Worm (Caenorhabditis elegans): ENCODE data around the gene EEED8.14.

DNA sequence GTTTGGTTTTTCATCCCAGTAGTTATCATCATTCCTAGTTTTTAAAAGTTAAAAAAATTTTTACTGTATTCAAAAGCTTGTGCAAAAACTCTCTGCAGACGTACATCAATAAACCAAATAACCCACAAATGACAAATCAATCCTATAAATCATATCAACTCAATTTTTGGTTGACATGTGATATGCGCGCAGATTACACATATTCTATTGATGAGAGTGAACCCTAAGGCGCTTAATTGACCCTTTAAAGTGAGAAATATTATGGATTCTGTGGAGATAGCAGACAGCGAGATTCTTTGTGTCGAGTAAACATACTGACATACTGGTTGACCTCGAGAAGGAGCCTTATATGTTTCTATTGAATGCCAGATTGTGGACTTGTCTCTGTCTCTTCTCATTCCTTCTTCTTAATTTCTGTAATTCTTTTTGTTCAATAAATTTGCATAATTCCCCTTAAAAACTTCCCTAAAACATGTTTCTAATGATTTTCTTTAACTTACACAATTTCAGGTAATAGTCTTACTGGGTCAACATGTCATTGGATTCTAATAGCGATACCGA is 2.4 kb upstream of the EEED8.14 start, which contains the start of gene EEED8.2:
- TF ChIP-seq eyg-1 (tag; optimal IDR thresholded peaks at IDR 0.05) = no peak
- TF ChIP-seq madf-2 (tag; optimal IDR thresholded peaks at IDR 0.05) = no peak
